Fruit fly (Drosophila melanogaster) whole organism, embryonic: ENCODE results near the gene CG42240.

Experiments used
- Ada2b ChIP-seq: fragments of 200-800 bp; sonication (Bioruptor generic); IDR thresholded peaks from 2 replicates; pipeline ENCODE4 v1.3.6; 2022; ENCODE audit warnings: missing biosample characterization, missing genetic modification characterization
- B-H1 ChIP-seq: fragments of 200-800 bp; sonication (Bioruptor generic); IDR thresholded peaks from 3 replicates; pipeline ENCODE4 v1.3.6; 2022; ENCODE audit warnings: missing biosample characterization, missing genetic modification characterization
- CG10543 ChIP-seq: fragments of 200-800 bp; sonication (Bioruptor generic); optimal IDR thresholded peaks from 3 replicates; lab custom pipeline; 2017; ENCODE audit warnings: missing biosample characterization, mild to moderate bottlenecking, missing genetic modification characterization, moderate library complexity
- CG11247 ChIP-seq: fragments of 200-800 bp; sonication (Bioruptor generic); IDR thresholded peaks from 2 replicates; pipeline ENCODE4 v1.3.6; 2022; ENCODE audit warnings: missing biosample characterization, missing genetic modification characterization
- CG11504 ChIP-seq: fragments of 200-800 bp; sonication (Bioruptor generic); optimal IDR thresholded peaks from 3 replicates; lab custom pipeline; 2019; ENCODE audit warnings: missing biosample characterization, mild to moderate bottlenecking, missing genetic modification characterization, moderate library complexity
- CG11560 ChIP-seq: fragments of 200-800 bp; sonication (Bioruptor generic); IDR thresholded peaks from 3 replicates; pipeline ENCODE4 v1.3.6; 2022; ENCODE audit warnings: missing biosample characterization, missing genetic modification characterization
- CG12155 ChIP-seq: fragments of 200-800 bp; sonication (Bioruptor generic); optimal IDR thresholded peaks from 3 replicates; lab custom pipeline; 2016; ENCODE audit warnings: missing biosample characterization, missing genetic modification characterization
- CG13123 ChIP-seq: fragments of 200-800 bp; sonication (Bioruptor generic); optimal IDR thresholded peaks from 2 replicates; lab custom pipeline; 2016; ENCODE audit warnings: missing biosample characterization, missing genetic modification characterization
- CG1529 ChIP-seq: fragments of 200-800 bp; sonication (Bioruptor generic); optimal IDR thresholded peaks from 3 replicates; lab custom pipeline; 2018; ENCODE audit warnings: missing biosample characterization, missing genetic modification characterization
- CG1602 ChIP-seq: fragments of 200-800 bp; sonication (Bioruptor generic); optimal IDR thresholded peaks from 3 replicates; lab custom pipeline; 2016; ENCODE audit warnings: missing biosample characterization, missing genetic modification characterization
- CG17802 ChIP-seq: fragments of 200-800 bp; sonication (Bioruptor generic); optimal IDR thresholded peaks from 2 replicates; lab custom pipeline; 2018; ENCODE audit warnings: missing biosample characterization, mild to moderate bottlenecking, missing genetic modification characterization, moderate library complexity
- CG17912 ChIP-seq: fragments of 200-800 bp; sonication (Bioruptor generic); optimal IDR thresholded peaks from 2 replicates; lab custom pipeline; 2018; ENCODE audit warnings: missing biosample characterization, mild to moderate bottlenecking, missing genetic modification characterization
- CG1792 ChIP-seq: fragments of 200-800 bp; sonication (Bioruptor generic); optimal IDR thresholded peaks from 2 replicates; lab custom pipeline; 2016; ENCODE audit warnings: missing biosample characterization, missing genetic modification characterization
- CG18011 ChIP-seq: fragments of 200-800 bp; sonication (Bioruptor generic); optimal IDR thresholded peaks from 2 replicates; lab custom pipeline; 2017; ENCODE audit warnings: missing biosample characterization, missing genetic modification characterization, mild to moderate bottlenecking, moderate library complexity, missing genotype
- CG18764 ChIP-seq: fragments of 200-800 bp; sonication (Bioruptor generic); optimal IDR thresholded peaks from 3 replicates; lab custom pipeline; 2016; ENCODE audit warnings: missing biosample characterization, missing genetic modification characterization
- CG2120 ChIP-seq: fragments of 200-800 bp; sonication (Bioruptor generic); optimal IDR thresholded peaks from 3 replicates; lab custom pipeline; 2016; ENCODE audit warnings: missing biosample characterization, missing genetic modification characterization
- CG2678 ChIP-seq: fragments of 200-800 bp; sonication (Bioruptor generic); optimal IDR thresholded peaks from 3 replicates; lab custom pipeline; 2019; ENCODE audit warnings: missing biosample characterization, mild to moderate bottlenecking, missing genetic modification characterization, moderate library complexity
- CG3407 ChIP-seq: fragments of 200-800 bp; sonication (Bioruptor generic); optimal IDR thresholded peaks from 2 replicates; lab custom pipeline; 2018; ENCODE audit warnings: missing biosample characterization, mild to moderate bottlenecking, missing genetic modification characterization
- CG34224 ChIP-seq: fragments of 200-800 bp; sonication (Bioruptor generic); IDR thresholded peaks from 3 replicates; pipeline ENCODE4 v1.3.6; 2022; ENCODE audit warnings: missing biosample characterization, missing genetic modification characterization; ENCODE audit not compliant: partially characterized antibody
- CG4360 ChIP-seq: fragments of 200-800 bp; sonication (Bioruptor generic); IDR thresholded peaks from 2 replicates; pipeline ENCODE4 v1.3.6; 2022; ENCODE audit warnings: missing biosample characterization, missing genetic modification characterization
- CG4707 ChIP-seq: fragments of 200-800 bp; sonication (Bioruptor generic); optimal IDR thresholded peaks from 2 replicates; lab custom pipeline; 2018; ENCODE audit warnings: missing biosample characterization, mild to moderate bottlenecking, missing genetic modification characterization, moderate library complexity
- CG4854 ChIP-seq: fragments of 200-800 bp; sonication (Bioruptor generic); optimal IDR thresholded peaks from 2 replicates; lab custom pipeline; 2016; ENCODE audit warnings: missing biosample characterization, missing genetic modification characterization, inconsistent platforms
- CG6813 ChIP-seq: fragments of 200-800 bp; sonication (Bioruptor generic); optimal IDR thresholded peaks from 2 replicates; lab custom pipeline; 2017; ENCODE audit warnings: missing biosample characterization, missing genetic modification characterization, mild to moderate bottlenecking, moderate library complexity, missing genetic modification reagents
- CG7372 ChIP-seq: fragments of 200-800 bp; sonication (Bioruptor generic); IDR thresholded peaks from 2 replicates; pipeline ENCODE4 v1.3.6; 2022; ENCODE audit warnings: missing biosample characterization, missing genetic modification characterization
- CG7556 ChIP-seq: fragments of 200-800 bp; sonication (Bioruptor generic); optimal IDR thresholded peaks from 2 replicates; lab custom pipeline; 2017; ENCODE audit warnings: missing biosample characterization, mild to moderate bottlenecking, missing genetic modification characterization
- CG7928 ChIP-seq: fragments of 200-800 bp; sonication (Bioruptor generic); optimal IDR thresholded peaks from 2 replicates; lab custom pipeline; 2017; ENCODE audit warnings: missing biosample characterization, mild to moderate bottlenecking, missing genetic modification characterization
- CG7987 ChIP-seq: fragments of 200-800 bp; sonication (Bioruptor generic); optimal IDR thresholded peaks from 2 replicates; lab custom pipeline; 2018; ENCODE audit warnings: missing biosample characterization, mild to moderate bottlenecking, missing genetic modification characterization, moderate library complexity
- CG8765 ChIP-seq: fragments of 200-800 bp; sonication (Bioruptor generic); IDR thresholded peaks from 2 replicates; pipeline ENCODE4 v1.3.6; 2022; ENCODE audit warnings: missing biosample characterization, missing genetic modification characterization
- CG9609 ChIP-seq: fragments of 200-800 bp; sonication (Bioruptor generic); optimal IDR thresholded peaks from 3 replicates; lab custom pipeline; 2016; ENCODE audit warnings: missing biosample characterization, missing genetic modification characterization
- Doc3 ChIP-seq: fragments of 200-800 bp; sonication (Bioruptor generic); IDR thresholded peaks from 3 replicates; pipeline ENCODE4 v1.3.6; 2022; ENCODE audit warnings: missing biosample characterization, missing genetic modification characterization; ENCODE audit not compliant: partially characterized antibody
- Ets65A ChIP-seq: fragments of 200-800 bp; sonication (Bioruptor generic); peaks from one replicate; lab custom pipeline; 2016; ENCODE audit warnings: missing biosample characterization, missing genetic modification characterization
- GATAe ChIP-seq: fragments of 200-800 bp; sonication (Bioruptor generic); conservative IDR thresholded peaks from 2 replicates; pipeline ENCODE4 v1.3.6; 2022; ENCODE audit warnings: missing biosample characterization, missing genetic modification characterization
- Gug ChIP-seq: fragments of 200-800 bp; sonication (Bioruptor generic); IDR thresholded peaks from 4 replicates; pipeline ENCODE4 v1.3.6; 2022; ENCODE audit warnings: missing biosample characterization, missing genetic modification characterization
- Hr3 ChIP-seq: fragments of 200-800 bp; sonication (Bioruptor generic); optimal IDR thresholded peaks from 3 replicates; lab custom pipeline; 2016; ENCODE audit warnings: missing biosample characterization, missing genetic modification characterization
- Lhr ChIP-seq: fragments of 200-800 bp; sonication (Bioruptor generic); optimal IDR thresholded peaks from 3 replicates; lab custom pipeline; 2017; ENCODE audit warnings: mild to moderate bottlenecking, missing biosample characterization, missing genetic modification reagents, missing genetic modification characterization
- NFAT ChIP-seq: fragments of 200-800 bp; sonication (Bioruptor generic); IDR thresholded peaks from 2 replicates; pipeline ENCODE4 v1.3.6; 2022; ENCODE audit warnings: missing biosample characterization, missing genetic modification characterization
- Oli ChIP-seq: fragments of 200-800 bp; sonication (Bioruptor generic); optimal IDR thresholded peaks from 2 replicates; lab custom pipeline; 2018; ENCODE audit warnings: missing biosample characterization, mild to moderate bottlenecking, missing genetic modification characterization, moderate library complexity
- Sin3A ChIP-seq: fragments of >200 bp; optimal IDR thresholded peaks from 2 replicates; lab custom pipeline; 2018
- Sry-δ ChIP-seq: fragments of 200-800 bp; sonication (Bioruptor generic); optimal IDR thresholded peaks from 2 replicates; lab custom pipeline; 2016; ENCODE audit warnings: missing biosample characterization, missing genetic modification characterization
- Stat92E ChIP-seq, 3 experiments: fragments of >200 bp in 2 of 3; fragments of 200-800 bp in 1 of 3; sonication (Bioruptor generic) in 1 of 3; optimal IDR thresholded peaks; 2 replicates each; lab custom pipeline; 2017 to 2019; ENCODE audit warnings: missing biosample characterization in 3 of 3, missing genetic modification characterization in 3 of 3, mild to moderate bottlenecking in 1 of 3, moderate library complexity in 1 of 3
- TFAM ChIP-seq: fragments of 200-800 bp; sonication (Bioruptor generic); optimal IDR thresholded peaks from 2 replicates; lab custom pipeline; 2017; ENCODE audit warnings: missing biosample characterization, missing genetic modification characterization, inconsistent platforms
- Tbp ChIP-seq: fragments of >200 bp; optimal IDR thresholded peaks from 2 replicates; lab custom pipeline; 2018; ENCODE audit warnings: missing biosample characterization, missing genetic modification characterization
- Xbp1 ChIP-seq: fragments of 200-800 bp; sonication (Bioruptor generic); optimal IDR thresholded peaks from 3 replicates; lab custom pipeline; 2016; ENCODE audit warnings: missing biosample characterization, mild to moderate bottlenecking, missing genetic modification characterization
- ap ChIP-seq: fragments of 200-800 bp; sonication (Bioruptor generic); IDR thresholded peaks from 2 replicates; pipeline ENCODE4 v1.3.6; 2022; ENCODE audit warnings: missing biosample characterization, missing genetic modification characterization
- btn ChIP-seq: fragments of 200-800 bp; sonication (Bioruptor generic); optimal IDR thresholded peaks from 2 replicates; lab custom pipeline; 2016; ENCODE audit warnings: missing biosample characterization, missing genetic modification characterization
- grau ChIP-seq: fragments of 200-800 bp; optimal IDR thresholded peaks from 3 replicates; lab custom pipeline; 2019; ENCODE audit warnings: missing biosample characterization, mild to moderate bottlenecking, missing genetic modification characterization, moderate library complexity
- ranshi ChIP-seq: fragments of 200-800 bp; sonication (Bioruptor generic); IDR thresholded peaks from 2 replicates; pipeline ENCODE4 v1.3.6; 2022; ENCODE audit warnings: missing biosample characterization, missing genetic modification characterization
- sens ChIP-seq: fragments of 200-800 bp; sonication (Bioruptor generic); peaks from one replicate; lab custom pipeline; 2016; ENCODE audit warnings: missing biosample characterization, missing genetic modification characterization
- sim ChIP-seq: fragments of 200-800 bp; sonication (Bioruptor generic); IDR thresholded peaks from 2 replicates; pipeline ENCODE4 v1.3.6; 2022; ENCODE audit warnings: missing biosample characterization, missing genetic modification characterization
- sob ChIP-seq: fragments of 200-800 bp; sonication (Bioruptor generic); IDR thresholded peaks from 2 replicates; pipeline ENCODE4 v1.3.6; 2022; ENCODE audit warnings: missing biosample characterization, missing genetic modification characterization
- trem ChIP-seq: fragments of 200-800 bp; optimal IDR thresholded peaks from 3 replicates; lab custom pipeline; 2019; ENCODE audit warnings: missing biosample characterization, mild to moderate bottlenecking, missing genetic modification characterization, moderate library complexity
- ttk ChIP-seq: fragments of 200-800 bp; sonication (Bioruptor generic); IDR thresholded peaks from 2 replicates; pipeline ENCODE4 v2.1.2; 2022; ENCODE audit warnings: missing biosample characterization, missing genetic modification characterization
- yki ChIP-seq: fragments of >200 bp; optimal IDR thresholded peaks from 3 replicates; lab custom pipeline; 2018

CG42240 gene

DNA sequence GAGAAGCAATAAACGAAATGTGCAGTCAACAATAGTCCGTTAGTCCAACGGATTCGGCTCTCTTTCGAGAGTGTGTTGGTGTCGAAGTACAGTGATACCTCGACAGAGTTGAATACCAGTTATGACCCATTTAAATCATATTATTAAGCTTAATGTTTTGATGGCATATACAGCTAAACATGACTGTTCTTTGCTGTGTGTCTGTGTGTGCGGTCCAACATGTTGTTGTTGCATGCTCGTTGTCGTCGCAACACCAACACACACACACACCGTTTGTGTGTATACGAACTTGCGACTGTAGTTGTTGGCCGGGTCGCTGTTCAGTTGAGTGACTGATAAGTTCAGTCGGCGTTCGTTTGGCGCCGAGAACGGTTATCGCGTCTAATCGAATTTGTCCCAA, 21.8 kb upstream of the CG42240 start, which contains the start of gene CG15894 (continued):
- TF ChIP-seq CG7987 (GFP tag; lab: Kevin White, UChicago) (no peak), CG7556 (GFP tag; lab: Kevin White, UChicago) (no peak), grau (peak; percentile 67), CG3407 (no peak), CG34224 (GFP tag; lab: Robert Waterston, UW) (no peak), CG17912 (no peak), CG1792 (no peak), Tbp (no peak), NFAT (GFP tag; lab: Robert Waterston, UW) (no peak), CG11247 (GFP tag; lab: Robert Waterston, UW) (no peak), CG2120 (GFP tag; lab: Kevin White, UChicago) (peak; percentile 28), sens (peak; percentile 68), CG4854 (GFP tag; lab: Kevin White, UChicago) (no peak), CG10543 (GFP tag; lab: Kevin White, UChicago) (no peak), CG2678 (tag; lab: Kevin White, UChicago) (peak; percentile 26), CG18764 (no peak), ttk (GFP tag; lab: Robert Waterston, UW) (no peak), CG1529 (GFP tag; lab: Kevin White, UChicago) (no peak), Xbp1 (GFP tag; lab: Kevin White, UChicago) (no peak), ranshi (GFP tag; lab: Robert Waterston, UW) (peak; percentile 18; the same call in 1 of the 2 replicates), CG17802 (tag; lab: Kevin White, UChicago) (no peak), CG11504 (tag; lab: Kevin White, UChicago) (peak; percentile 11), Sry-δ (no peak), Hr3 (GFP tag; lab: Kevin White, UChicago) (no peak), GATAe (GFP tag; lab: Robert Waterston, UW) (no peak), ap (GFP tag; lab: Robert Waterston, UW) (no peak), Ada2b (GFP tag; lab: Robert Waterston, UW) (no peak), CG6813 (no peak), CG4360 (GFP tag; lab: Robert Waterston, UW) (no peak), CG7928 (no peak), trem (no peak), sob (GFP tag; lab: Robert Waterston, UW) (peak; percentile 28; the same call in 1 of the 2 replicates), Doc3 (GFP tag; lab: Robert Waterston, UW) (no peak), CG8765 (GFP tag; lab: Robert Waterston, UW) (no peak), Lhr (GFP tag; lab: Kevin White, UChicago) (no peak), yki (lab: Kevin White, UChicago) (no peak), Gug (no peak), CG9609 (GFP tag; lab: Kevin White, UChicago) (no peak), CG13123 (GFP tag; lab: Kevin White, UChicago) (no peak), sim (GFP tag; lab: Robert Waterston, UW) (no peak), Ets65A (GFP tag; lab: Kevin White, UChicago) (no peak), Sin3A (lab: Kevin White, UChicago) (no peak), CG1602 (GFP tag; lab: Kevin White, UChicago) (no peak), CG12155 (GFP tag; lab: Kevin White, UChicago) (no peak), CG18011 (GFP tag; lab: Kevin White, UChicago) (no peak), btn (GFP tag; lab: Kevin White, UChicago) (no peak), CG11560 (tag; lab: Robert Waterston, UW) (no peak), CG7372 (GFP tag; lab: Robert Waterston, UW) (no peak), Stat92E (GFP tag; optimal IDR thresholded peaks at IDR 0.05; lab: Kevin White, UChicago) (no peak), TFAM (no peak), B-H1 (GFP tag; lab: Robert Waterston, UW) (no peak), Oli (no peak), CG4707 (GFP tag; lab: Kevin White, UChicago) (no peak)
